Worm (Caenorhabditis elegans): ENCODE data around the gene ndg-4.

ce11 chrIII:4477472-4477871 lies 10.3 kb upstream of the ndg-4 start, which contains the start of gene ins-17:
- no peak for TF ChIP-seq him-1 (tag; optimal IDR thresholded peaks at IDR 0.05)
- TF ChIP-seq W03F9.2 (tag; optimal IDR thresholded peaks at IDR 0.05), result no peak

Data from whole organism, L4/young adult.